Fruit fly (Drosophila melanogaster): ENCODE data around the gene CG4115.

CG4115 gene

DNA sequence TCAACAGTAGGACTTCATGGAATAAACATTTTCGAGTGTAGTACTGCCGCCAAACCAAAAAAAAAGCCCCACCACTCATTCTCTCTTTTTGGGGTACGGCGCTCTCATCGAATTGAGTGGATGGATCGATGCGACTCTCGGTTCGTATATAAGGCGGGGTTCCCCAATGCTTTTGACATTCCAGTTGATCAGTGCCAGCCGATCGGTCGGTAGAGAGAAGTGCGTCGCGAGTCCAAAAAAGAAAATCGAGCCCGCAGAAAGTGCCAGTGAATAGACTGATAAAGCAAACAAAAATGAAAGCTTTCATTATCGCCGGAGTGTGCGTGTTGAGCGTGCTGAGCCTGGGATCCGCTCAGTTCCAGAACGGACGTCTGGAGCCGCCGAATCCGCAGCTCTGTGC is at the start of gene CG4115:
TSS of gene CG4115 (plus strand) at position 172 of the 400 bp plus-strand sequence.
- TF ChIP-seq CG8478 (optimal IDR thresholded peaks at IDR 0.05) (no peak), CTCF (optimal IDR thresholded peaks at IDR 0.05) (no peak)

DNA sequence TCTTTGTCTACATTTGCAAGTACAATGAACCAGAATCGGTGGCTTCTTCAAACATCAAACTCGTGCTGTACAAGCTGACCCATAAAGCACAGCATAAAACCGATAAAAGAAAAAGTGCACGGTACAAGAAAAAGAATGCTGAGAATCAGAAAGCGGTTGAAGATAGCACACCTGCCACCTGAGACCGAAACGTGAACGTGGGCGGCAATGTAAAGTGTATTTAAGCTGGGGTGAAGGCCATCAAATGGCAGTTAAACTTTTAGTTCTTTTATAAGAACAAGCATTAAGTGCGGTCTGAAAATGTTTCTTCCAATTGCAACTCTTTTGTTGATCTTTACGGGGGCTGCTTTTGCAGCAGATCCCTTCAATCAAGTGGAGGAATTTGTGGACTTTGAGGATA is 48.8 kb upstream of the CG4115 start, which contains the start of gene CG4066:
TSS of gene CG4066 (plus strand) at position 301 of the 400 bp plus-strand sequence.
- TF ChIP-seq CTCF (optimal IDR thresholded peaks at IDR 0.05) (no peak), CG8478 (optimal IDR thresholded peaks at IDR 0.05) (no peak)

- TF ChIP-seq CG8478 (optimal IDR thresholded peaks at IDR 0.05) (no peak), CTCF (optimal IDR thresholded peaks at IDR 0.05) (no peak)
Measured at dm6 chr3R:12314236-12314635, 45.6 kb upstream of the CG4115 start.

DNA sequence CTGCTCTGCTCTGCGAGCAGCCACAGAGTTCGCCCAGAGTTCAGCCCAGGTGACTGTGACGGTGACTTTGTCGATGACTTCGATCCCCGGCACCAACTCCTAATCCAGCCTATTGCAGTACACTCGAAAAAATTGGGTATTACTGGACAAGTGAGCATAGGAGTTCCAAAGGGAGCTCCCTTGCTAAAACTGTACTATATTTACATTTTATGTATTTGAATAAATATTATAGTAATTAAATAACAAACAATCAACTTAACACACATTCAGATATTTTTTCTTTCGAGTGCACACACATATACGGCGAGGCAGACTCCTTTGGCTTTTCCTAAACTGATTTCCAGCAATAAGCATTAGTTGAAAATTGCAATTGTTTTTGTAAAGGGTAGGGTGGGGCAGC is 44.4 kb upstream of the CG4115 start:
- TF ChIP-seq CG8478 (optimal IDR thresholded peaks at IDR 0.05) (no peak), CTCF (optimal IDR thresholded peaks at IDR 0.05) (no peak)

DNA sequence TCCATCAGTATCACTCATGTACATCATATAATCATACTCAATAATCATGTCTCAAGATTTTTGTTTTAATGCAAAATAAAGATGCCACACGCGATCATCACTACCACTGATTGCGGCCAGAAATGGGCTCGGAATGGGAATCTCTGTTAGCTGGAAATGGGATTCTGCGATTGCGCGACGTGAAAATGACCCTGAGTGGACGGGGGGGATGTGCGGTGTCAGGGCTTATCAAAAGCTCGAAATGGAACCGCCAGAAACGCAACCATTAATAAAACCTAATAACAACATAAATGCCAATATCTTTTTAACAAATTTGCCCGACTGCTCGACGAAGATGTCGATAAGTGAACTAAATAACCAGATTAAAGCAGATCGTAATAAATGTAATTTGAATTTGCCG is 43.4 kb upstream of the CG4115 start:
- TF ChIP-seq CG8478 (optimal IDR thresholded peaks at IDR 0.05) (no peak), CTCF (optimal IDR thresholded peaks at IDR 0.05) (no peak)

dm6 chr3R:12317325-12317724 is 42.5 kb upstream of the CG4115 start:
- TF ChIP-seq CG8478 (optimal IDR thresholded peaks at IDR 0.05) (no peak), CTCF (optimal IDR thresholded peaks at IDR 0.05) (no peak)

DNA sequence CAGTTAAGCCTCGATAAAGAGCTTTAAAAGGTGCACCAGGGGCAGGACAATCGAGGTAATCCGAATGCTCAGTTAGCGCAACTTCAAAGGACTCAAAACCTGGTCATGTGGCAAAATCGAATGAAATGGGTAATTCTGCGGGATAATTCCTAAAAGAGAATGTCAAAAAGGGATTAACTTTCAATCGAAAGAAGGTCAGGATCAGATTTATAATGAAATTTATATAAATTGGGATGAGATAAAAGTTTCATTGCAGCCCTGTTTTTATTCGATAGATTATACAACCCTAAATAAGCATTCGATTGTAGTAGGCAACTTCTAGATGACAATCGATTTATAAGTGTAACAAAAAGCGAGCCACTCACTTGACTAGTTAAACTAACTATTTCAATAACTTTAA is 36.6 kb upstream of the CG4115 start, which contains the start of gene CG10013:
TSS of gene CG10013 (plus strand) at position 301 of the 400 bp plus-strand sequence.
- TF ChIP-seq CTCF (optimal IDR thresholded peaks at IDR 0.05) (no peak), CG8478 (optimal IDR thresholded peaks at IDR 0.05) (no peak)

DNA sequence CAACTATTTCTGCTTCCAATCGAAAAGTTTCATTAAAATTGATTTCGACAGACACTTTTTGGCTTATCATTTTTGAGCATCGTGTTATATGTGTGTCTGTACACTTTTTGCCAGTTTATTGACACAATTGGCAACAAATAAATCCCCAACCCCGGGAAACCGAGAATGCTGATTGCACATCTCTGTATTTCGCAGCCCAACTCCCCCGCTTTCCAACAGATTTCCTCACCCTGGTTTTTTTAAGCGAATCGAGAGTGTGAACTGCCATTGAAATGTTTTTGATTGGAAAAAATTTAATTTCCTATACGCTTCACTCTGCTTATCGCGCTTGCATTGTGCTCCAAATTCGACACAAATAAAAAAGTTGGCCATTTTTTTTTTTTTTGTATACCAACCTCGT is 33.0 kb upstream of the CG4115 start:
- no peak for TF ChIP-seq CG8478 (optimal IDR thresholded peaks at IDR 0.05)
- no peak for TF ChIP-seq CTCF (optimal IDR thresholded peaks at IDR 0.05)

dm6 chr3R:12329827-12330226 is 30.0 kb upstream of the CG4115 start:
- no peak for TF ChIP-seq CTCF (optimal IDR thresholded peaks at IDR 0.05)
- TF ChIP-seq CG8478 (optimal IDR thresholded peaks at IDR 0.05): no peak

DNA sequence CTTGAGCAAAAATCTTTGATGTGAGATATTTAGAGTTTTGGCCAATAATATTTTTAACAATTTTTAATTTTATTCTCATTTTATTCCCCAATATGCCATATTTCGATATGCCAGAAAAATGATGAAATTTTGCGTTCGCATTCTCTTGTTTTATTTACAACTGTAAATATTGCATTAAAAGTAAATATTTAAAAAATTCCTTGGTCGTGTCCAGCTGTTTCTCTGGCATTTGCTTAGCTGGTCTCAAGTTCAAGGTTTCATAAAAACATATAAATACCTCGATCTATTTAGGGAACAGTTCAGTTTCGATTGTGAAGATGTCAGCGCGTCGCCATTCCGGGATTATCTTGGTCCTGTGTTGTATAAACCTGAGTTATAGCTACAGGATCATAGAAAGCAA is 18.4 kb upstream of the CG4115 start, which contains the start of gene Sgsf:
TSS of gene Sgsf (plus strand) at position 301 of the 400 bp plus-strand sequence.
- TF ChIP-seq CG8478 (optimal IDR thresholded peaks at IDR 0.05): no peak
- no peak for TF ChIP-seq CTCF (optimal IDR thresholded peaks at IDR 0.05)

dm6 chr3R:12344914-12345549 is 14.8 kb upstream of the CG4115 start:
- TF ChIP-seq CTCF (optimal IDR thresholded peaks at IDR 0.05): no peak

- TF ChIP-seq CTCF (optimal IDR thresholded peaks at IDR 0.05) (no peak), CG8478 (optimal IDR thresholded peaks at IDR 0.05) (no peak)
Measured at dm6 chr3R:12345989-12346388, 13.8 kb upstream of the CG4115 start.

- no peak for TF ChIP-seq CTCF (optimal IDR thresholded peaks at IDR 0.05)
- no peak for TF ChIP-seq CG8478 (optimal IDR thresholded peaks at IDR 0.05)
Measured at dm6 chr3R:12347659-12348058, 12.1 kb upstream of the CG4115 start.

- no peak for TF ChIP-seq CG8478 (optimal IDR thresholded peaks at IDR 0.05)
- TF ChIP-seq CTCF (optimal IDR thresholded peaks at IDR 0.05): peak; percentile 57 to 85
Measured at dm6 chr3R:12350497-12350896, 9.3 kb upstream of the CG4115 start, which contains the start of gene CG10038. CG10038 (minus strand) TSS chr3R:12350644.

DNA sequence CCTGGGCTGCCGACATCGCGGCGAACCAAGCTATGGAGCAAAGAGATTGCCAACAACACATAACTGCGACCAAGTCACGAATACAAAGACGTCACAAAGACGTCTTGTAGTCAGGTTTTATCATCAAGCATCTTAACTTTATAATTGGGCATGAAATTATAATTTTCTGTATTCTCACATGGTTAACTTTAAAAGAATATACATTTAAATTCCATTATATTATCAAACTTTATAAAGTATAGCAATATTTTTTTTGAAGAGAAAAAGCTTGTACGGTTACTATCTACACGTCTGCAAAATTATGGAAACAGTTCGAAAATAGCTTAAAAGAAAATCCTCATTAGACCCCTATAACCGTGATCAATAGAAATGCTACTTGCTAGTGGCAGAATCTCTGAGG is 7.8 kb upstream of the CG4115 start, which contains the start of gene CG10041:
TSS of gene CG10041 (minus strand) at position 101 of the 400 bp plus-strand sequence.
- TF ChIP-seq CG8478 (optimal IDR thresholded peaks at IDR 0.05): no peak
- TF ChIP-seq CTCF (optimal IDR thresholded peaks at IDR 0.05): no peak

DNA sequence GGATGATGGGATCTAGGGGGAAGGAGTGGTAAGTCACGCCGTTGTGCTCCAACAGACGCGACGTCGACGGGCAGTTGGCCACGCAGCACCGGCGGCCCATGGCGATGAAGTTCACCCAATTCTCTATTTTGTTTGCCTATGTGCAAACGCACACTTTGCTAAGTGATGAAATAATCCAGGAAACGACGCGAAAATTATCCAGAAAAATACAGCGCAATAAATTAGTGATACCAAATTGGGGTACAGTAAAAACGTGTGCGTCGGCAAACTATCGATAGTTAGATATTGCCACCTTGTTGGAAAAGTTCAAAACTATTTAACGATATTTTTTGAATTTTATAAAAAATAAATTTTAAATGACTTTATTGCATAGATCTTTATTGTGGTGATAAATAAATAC is 3.8 kb upstream of the CG4115 start, which contains the start of gene MBD-R2:
TSS of gene MBD-R2 (minus strand) at position 222 of the 400 bp plus-strand sequence.
- no peak for TF ChIP-seq CG8478 (optimal IDR thresholded peaks at IDR 0.05)
- TF ChIP-seq CTCF (optimal IDR thresholded peaks at IDR 0.05): peak in 1 of 2 experiments; percentile 29

Data from S2 (cell line).